Fruit fly (Drosophila melanogaster): Measurements from ENCODE around the gene Nt5a.

Nt5a gene

DNA sequence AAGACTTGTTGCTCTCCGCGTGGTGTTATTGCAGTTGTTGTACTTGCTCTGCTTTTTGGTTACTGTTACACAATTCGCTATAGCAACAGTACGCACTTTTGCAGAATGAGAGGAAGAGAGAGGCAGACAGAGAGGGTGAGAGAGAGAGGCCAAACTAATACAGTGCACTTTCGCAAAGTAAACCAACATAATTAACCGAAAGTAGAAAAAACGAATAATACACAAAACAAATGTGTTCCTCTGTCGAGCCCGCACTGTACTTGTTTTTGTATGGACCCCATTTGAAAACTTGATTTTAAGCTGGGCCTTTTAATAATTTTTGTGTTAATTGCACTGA, 28.2 kb upstream of the Nt5a start (continued):
- TF ChIP-seq corto (GFP tag; optimal IDR thresholded peaks at IDR 0.05) (no peak), aop (GFP tag; IDR thresholded peaks at IDR 0.05) (no peak), gem (tag; optimal IDR thresholded peaks at IDR 0.05) (peak; percentile 53), D19B (GFP tag; optimal IDR thresholded peaks at IDR 0.05) (no peak), bsh (GFP tag; optimal IDR thresholded peaks at IDR 0.05) (no peak), CG11247 (GFP tag; IDR thresholded peaks at IDR 0.05) (peak; percentile 53; the same call in 1 of the 2 replicates), CG17328 (GFP tag; IDR thresholded peaks at IDR 0.05) (0 out of 2 replicates have a peak, but pooled peaks have one; percentile 53), CG17359 (tag; optimal IDR thresholded peaks at IDR 0.05) (peak; percentile 39), CG1792 (GFP tag; optimal IDR thresholded peaks at IDR 0.05) (no peak), chif (GFP tag; optimal IDR thresholded peaks at IDR 0.05) (no peak), Oli (tag; optimal IDR thresholded peaks at IDR 0.05) (peak; percentile 26), Mes4 (GFP tag; optimal IDR thresholded peaks at IDR 0.05) (no peak), tll (GFP tag; optimal IDR thresholded peaks at IDR 0.05) (no peak), ken (GFP tag; IDR thresholded peaks at IDR 0.05) (peak; percentile 51; the same call in 1 of the 3 replicates), Oaz (GFP tag; IDR thresholded peaks at IDR 0.05) (no peak), CG15269 (tag; optimal IDR thresholded peaks at IDR 0.05) (peak; percentile 56), Mad (GFP tag; optimal IDR thresholded peaks at IDR 0.05) (peak; percentile 4), fd96Cb (tag; optimal IDR thresholded peaks at IDR 0.05) (no peak), CG17361 (GFP tag; IDR thresholded peaks at IDR 0.05) (0 out of 3 replicates have a peak, but pooled peaks have one; percentile 10), CG4404 (GFP tag; IDR thresholded peaks at IDR 0.05) (0 out of 2 replicates have a peak, but pooled peaks have one; percentile 39), CG32767 (GFP tag; IDR thresholded peaks at IDR 0.05) (no peak), bbx (GFP tag; IDR thresholded peaks at IDR 0.05; ENCODE audit: partially characterized antibody) (no peak), cato (GFP tag; optimal IDR thresholded peaks at IDR 0.05; ENCODE audit: borderline replicate concordance) (no peak), btn (GFP tag; optimal IDR thresholded peaks at IDR 0.05) (no peak), HLH54F (GFP tag; optimal IDR thresholded peaks at IDR 0.05) (no peak), nmo (GFP tag; optimal IDR thresholded peaks at IDR 0.05) (no peak), repo (GFP tag; optimal IDR thresholded peaks at IDR 0.05) (no peak), CG9609 (GFP tag; optimal IDR thresholded peaks at IDR 0.05) (no peak), gt (GFP tag; IDR thresholded peaks at IDR 0.05) (no peak), tx (GFP tag; optimal IDR thresholded peaks at IDR 0.05) (no peak), Xbp1 (GFP tag; optimal IDR thresholded peaks at IDR 0.05) (peak; percentile 43), CG16863 (GFP tag; optimal IDR thresholded peaks at IDR 0.05) (no peak), gsb-n (tag; optimal IDR thresholded peaks at IDR 0.05) (no peak), croc (GFP tag; conservative IDR thresholded peaks at IDR 0.05) (no peak), D19A (tag; optimal IDR thresholded peaks at IDR 0.05) (no peak), eyg (GFP tag; optimal IDR thresholded peaks at IDR 0.05) (no peak), CG32772 (GFP tag; IDR thresholded peaks at IDR 0.05) (peak; percentile 33; the same call in 1 of the 2 replicates), Lpt (GFP tag; optimal IDR thresholded peaks at IDR 0.05) (no peak), mirr (GFP tag; optimal IDR thresholded peaks at IDR 0.05) (no peak), CG8388 (GFP tag; optimal IDR thresholded peaks at IDR 0.05) (no peak), danr (GFP tag; IDR thresholded peaks at IDR 0.05) (no peak), zf30C (GFP tag; optimal IDR thresholded peaks at IDR 0.05) (no peak), prd (optimal IDR thresholded peaks at IDR 0.05) (no peak), prd (GFP tag; IDR thresholded peaks at IDR 0.05) (peak; percentile 69), C15 (GFP tag; IDR thresholded peaks at IDR 0.05) (no peak), maf-S (GFP tag; optimal IDR thresholded peaks at IDR 0.05) (no peak), her (GFP tag; optimal IDR thresholded peaks at IDR 0.05) (peak; percentile 64), E2f2 (GFP tag; IDR thresholded peaks at IDR 0.05) (peak; percentile 37; the same call in 1 of the 2 replicates), CG2116 (GFP tag; optimal IDR thresholded peaks at IDR 0.05) (no peak), CG16779 (GFP tag; IDR thresholded peaks at IDR 0.05) (no peak), Aef1 (GFP tag; IDR thresholded peaks at IDR 0.05) (peak; percentile 60), CG10321 (GFP tag; IDR thresholded peaks at IDR 0.05) (no peak), Dref (GFP tag; IDR thresholded peaks at IDR 0.05) (no peak)
